Fruit fly (Drosophila melanogaster) whole organism, embryonic: ENCODE results near the gene Txl.

Experiments used
- CG12769 ChIP-seq: fragments of 200-800 bp; sonication (Bioruptor generic); optimal IDR thresholded peaks from 2 replicates; lab custom pipeline; 2019; ENCODE audit warnings: missing biosample characterization, mild to moderate bottlenecking, missing genetic modification characterization, moderate library complexity
- CG17186 ChIP-seq: fragments of 200-800 bp; sonication (Bioruptor generic); optimal IDR thresholded peaks from 3 replicates; lab custom pipeline; 2017; ENCODE audit warnings: missing biosample characterization, missing genetic modification reagents, missing genetic modification characterization
- CG4282 ChIP-seq: fragments of 200-800 bp; sonication (Bioruptor generic); optimal IDR thresholded peaks from 2 replicates; lab custom pipeline; 2016; ENCODE audit warnings: missing biosample characterization, missing genetic modification characterization
- CG4854 ChIP-seq: fragments of 200-800 bp; sonication (Bioruptor generic); optimal IDR thresholded peaks from 2 replicates; lab custom pipeline; 2016; ENCODE audit warnings: missing biosample characterization, missing genetic modification characterization, inconsistent platforms
- GATAe ChIP-seq: fragments of 200-800 bp; sonication (Bioruptor generic); conservative IDR thresholded peaks from 2 replicates; pipeline ENCODE4 v1.3.6; 2022; ENCODE audit warnings: missing biosample characterization, missing genetic modification characterization
- al ChIP-seq: fragments of 200-800 bp; sonication (Bioruptor generic); IDR thresholded peaks from 2 replicates; pipeline ENCODE4 v1.3.6; 2022; ENCODE audit warnings: missing biosample characterization, missing genetic modification characterization
- h ChIP-seq: fragments of >200 bp; optimal IDR thresholded peaks from 2 replicates; lab custom pipeline; 2017
- ssp ChIP-seq: fragments of 200-800 bp; sonication (Bioruptor generic); IDR thresholded peaks from 2 replicates; pipeline ENCODE4 v1.3.6; 2022; ENCODE audit warnings: missing biosample characterization, missing genetic modification characterization
- vvl ChIP-seq: fragments of 200-800 bp; sonication (Bioruptor generic); IDR thresholded peaks from 2 replicates; pipeline ENCODE4 v1.3.6; 2022; ENCODE audit warnings: missing biosample characterization, missing genetic modification characterization

DNA sequence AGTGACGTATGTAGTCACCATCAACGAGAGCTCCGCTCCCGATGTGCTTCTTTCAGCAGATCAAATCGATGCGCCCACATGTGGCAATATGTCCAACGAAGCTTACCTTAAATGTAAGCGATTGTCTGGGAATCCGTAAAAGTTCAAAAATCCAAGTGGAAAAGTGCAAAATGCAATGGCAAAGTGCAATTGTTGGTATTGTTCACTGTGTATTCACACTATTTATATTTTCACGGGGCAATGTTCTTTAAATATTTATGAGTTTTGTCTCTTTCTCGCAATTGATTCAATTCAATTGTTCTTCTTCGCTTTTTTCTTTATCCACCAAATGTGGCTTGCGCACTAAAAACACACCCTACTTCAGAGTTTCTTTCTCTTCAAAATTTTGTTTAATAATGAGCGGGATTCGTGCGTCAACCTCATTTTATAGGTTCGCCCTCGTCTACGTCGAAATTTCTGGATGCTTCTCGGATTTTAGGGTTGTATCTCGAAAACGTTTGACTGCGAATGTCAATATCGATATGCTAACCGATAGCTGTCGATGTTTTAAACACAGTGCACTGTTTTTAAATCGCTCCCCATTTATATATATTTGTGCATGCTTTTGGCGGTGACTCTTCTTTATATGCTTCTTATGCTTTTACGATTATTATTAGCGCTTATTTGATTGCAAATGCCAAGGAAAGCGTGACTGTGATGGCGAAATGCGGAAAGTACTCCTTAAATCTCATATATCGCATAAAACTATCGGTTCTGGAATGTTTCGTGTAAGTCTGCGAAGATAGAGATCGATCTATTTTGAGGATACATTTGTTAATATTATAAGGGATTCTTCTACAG lies 13.7 kb upstream of the Txl start, which contains the start of gene DnaJ-1:
- TF ChIP-seq al (GFP tag; lab: Robert Waterston, UW) (no peak), CG4854 (no peak), vvl (GFP tag; lab: Robert Waterston, UW) (peak; percentile 50), ssp (GFP tag; lab: Robert Waterston, UW) (no peak; the same call in 1 of the 2 replicates), CG4282 (GFP tag; lab: Kevin White, UChicago) (no peak), h (lab: Kevin White, UChicago) (no peak), CG12769 (tag; lab: Kevin White, UChicago) (peak; percentile 84), GATAe (GFP tag; lab: Robert Waterston, UW) (no peak), CG17186 (peak; percentile 42)
